Fruit fly (Drosophila melanogaster) whole organism, embryonic: ENCODE measurements around the gene CG15330.

Experiments used
- ATbp ChIP-seq: fragments of 200-800 bp; sonication (Bioruptor generic); optimal IDR thresholded peaks from 2 replicates; lab custom pipeline; 2017; ENCODE audit warnings: missing biosample characterization, mild to moderate bottlenecking, missing genetic modification characterization, missing genetic modification reagents
- Blimp-1 ChIP-seq: fragments of 200-800 bp; sonication (Bioruptor generic); optimal IDR thresholded peaks from 3 replicates; lab custom pipeline; 2018; ENCODE audit warnings: missing biosample characterization, missing genetic modification characterization, mild to moderate bottlenecking, moderate library complexity, missing genetic modification reagents
- CG12391 ChIP-seq: fragments of 200-800 bp; sonication (Bioruptor generic); optimal IDR thresholded peaks from 3 replicates; lab custom pipeline; 2018; ENCODE audit warnings: missing biosample characterization, mild to moderate bottlenecking, missing genetic modification characterization, moderate library complexity
- CG12744 ChIP-seq: fragments of 200-800 bp; sonication (Bioruptor generic); optimal IDR thresholded peaks from 2 replicates; lab custom pipeline; 2016; ENCODE audit warnings: missing biosample characterization, missing genetic modification characterization
- CG13894 ChIP-seq: fragments of 200-800 bp; sonication (Bioruptor generic); optimal IDR thresholded peaks from 3 replicates; lab custom pipeline; 2018; ENCODE audit warnings: missing biosample characterization, mild to moderate bottlenecking, missing genetic modification characterization, moderate library complexity
- CG14710 ChIP-seq: fragments of 200-800 bp; sonication (Bioruptor generic); optimal IDR thresholded peaks from 3 replicates; lab custom pipeline; 2019; ENCODE audit warnings: missing biosample characterization, mild to moderate bottlenecking, missing genetic modification characterization, moderate library complexity
- CG17328 ChIP-seq: fragments of 200-800 bp; sonication (Bioruptor generic); IDR thresholded peaks from 2 replicates; pipeline ENCODE4 v1.3.6; 2022; ENCODE audit warnings: missing biosample characterization, missing genetic modification characterization
- CG2678 ChIP-seq: fragments of 200-800 bp; sonication (Bioruptor generic); optimal IDR thresholded peaks from 3 replicates; lab custom pipeline; 2019; ENCODE audit warnings: missing biosample characterization, mild to moderate bottlenecking, missing genetic modification characterization, moderate library complexity
- CG30431 ChIP-seq: fragments of 200-800 bp; sonication (Bioruptor generic); optimal IDR thresholded peaks from 2 replicates; lab custom pipeline; 2017; ENCODE audit warnings: missing biosample characterization, missing genetic modification characterization
- CG33557 ChIP-seq: fragments of 200-800 bp; sonication (Bioruptor generic); optimal IDR thresholded peaks from 2 replicates; lab custom pipeline; 2019; ENCODE audit warnings: missing biosample characterization, mild to moderate bottlenecking, missing genetic modification characterization, moderate library complexity
- CG34422 ChIP-seq: fragments of 200-800 bp; sonication (Bioruptor generic); IDR thresholded peaks from 3 replicates; pipeline ENCODE4 v1.3.6; 2022; ENCODE audit warnings: missing biosample characterization, missing genetic modification characterization
- CG5245 ChIP-seq: fragments of 200-800 bp; sonication (Bioruptor generic); optimal IDR thresholded peaks from 3 replicates; lab custom pipeline; 2016; ENCODE audit warnings: missing biosample characterization, missing genetic modification characterization
- CG7839 ChIP-seq: fragments of 200-800 bp; sonication (Bioruptor generic); optimal IDR thresholded peaks from 3 replicates; lab custom pipeline; 2018; ENCODE audit warnings: missing biosample characterization, mild to moderate bottlenecking, missing genetic modification characterization, moderate library complexity
- CG7928 ChIP-seq: fragments of 200-800 bp; sonication (Bioruptor generic); optimal IDR thresholded peaks from 2 replicates; lab custom pipeline; 2017; ENCODE audit warnings: missing biosample characterization, mild to moderate bottlenecking, missing genetic modification characterization
- CG8388 ChIP-seq: fragments of 200-800 bp; sonication (Bioruptor generic); optimal IDR thresholded peaks from 2 replicates; lab custom pipeline; 2019; ENCODE audit warnings: missing biosample characterization, mild to moderate bottlenecking, missing genetic modification characterization, moderate library complexity
- CG8478 ChIP-seq: fragments of >200 bp; optimal IDR thresholded peaks from 2 replicates; lab custom pipeline; 2018
- Gsc ChIP-seq: fragments of 200-800 bp; sonication (Bioruptor generic); IDR thresholded peaks from 2 replicates; pipeline ENCODE4 v1.3.6; 2022; ENCODE audit warnings: missing biosample characterization, missing genetic modification characterization
- Hr3 ChIP-seq: fragments of 200-800 bp; sonication (Bioruptor generic); optimal IDR thresholded peaks from 3 replicates; lab custom pipeline; 2016; ENCODE audit warnings: missing biosample characterization, missing genetic modification characterization
- Lpt ChIP-seq: fragments of >200 bp; optimal IDR thresholded peaks from 2 replicates; lab custom pipeline; 2018; ENCODE audit warnings: missing biosample characterization, missing genetic modification characterization
- NFAT ChIP-seq: fragments of 200-800 bp; sonication (Bioruptor generic); IDR thresholded peaks from 2 replicates; pipeline ENCODE4 v1.3.6; 2022; ENCODE audit warnings: missing biosample characterization, missing genetic modification characterization
- NfI ChIP-seq: fragments of 200-800 bp; sonication (Bioruptor generic); optimal IDR thresholded peaks from 3 replicates; lab custom pipeline; 2018; ENCODE audit warnings: missing biosample characterization, mild to moderate bottlenecking, missing genetic modification characterization, moderate library complexity
- Sin3A ChIP-seq: fragments of >200 bp; optimal IDR thresholded peaks from 2 replicates; lab custom pipeline; 2018
- Six4 ChIP-seq: fragments of 200-800 bp; sonication (Bioruptor generic); optimal IDR thresholded peaks from 2 replicates; lab custom pipeline; 2016; ENCODE audit warnings: missing biosample characterization, missing genetic modification characterization
- Sry-δ ChIP-seq: fragments of 200-800 bp; sonication (Bioruptor generic); optimal IDR thresholded peaks from 2 replicates; lab custom pipeline; 2016; ENCODE audit warnings: missing biosample characterization, missing genetic modification characterization
- TFAM ChIP-seq: fragments of 200-800 bp; sonication (Bioruptor generic); optimal IDR thresholded peaks from 2 replicates; lab custom pipeline; 2017; ENCODE audit warnings: missing biosample characterization, missing genetic modification characterization, inconsistent platforms
- Xrp1 ChIP-seq: fragments of 200-800 bp; sonication (Bioruptor generic); IDR thresholded peaks from 2 replicates; pipeline ENCODE4 v1.3.6; 2022; ENCODE audit warnings: missing biosample characterization, missing genetic modification characterization
- aop ChIP-seq: fragments of 200-800 bp; sonication (Bioruptor generic); IDR thresholded peaks from 2 replicates; pipeline ENCODE4 v1.3.6; 2022; ENCODE audit warnings: missing biosample characterization, missing genetic modification characterization
- ara ChIP-seq: fragments of 200-800 bp; sonication (Bioruptor generic); IDR thresholded peaks from 2 replicates; pipeline ENCODE4 v1.3.6; 2022; ENCODE audit warnings: missing biosample characterization, missing genetic modification characterization
- bab2 ChIP-seq: fragments of 200-800 bp; sonication (Bioruptor generic); optimal IDR thresholded peaks from 2 replicates; lab custom pipeline; 2016; ENCODE audit warnings: missing biosample characterization, missing genetic modification characterization
- bcd ChIP-seq: fragments of 200-800 bp; sonication (Bioruptor generic); optimal IDR thresholded peaks from 2 replicates; lab custom pipeline; 2017; ENCODE audit warnings: missing biosample characterization, mild to moderate bottlenecking, missing genetic modification characterization
- dan ChIP-seq: fragments of 200-800 bp; sonication (Bioruptor generic); IDR thresholded peaks from 2 replicates; pipeline ENCODE4 v1.3.6; 2022; ENCODE audit warnings: missing biosample characterization, missing genetic modification characterization
- dmrt11E ChIP-seq: fragments of 200-800 bp; sonication (Bioruptor generic); optimal IDR thresholded peaks from 3 replicates; lab custom pipeline; 2018; ENCODE audit warnings: missing biosample characterization, mild to moderate bottlenecking, missing genetic modification characterization, moderate library complexity
- dpn ChIP-seq, 2 experiments: fragments of 200-800 bp; sonication (Bioruptor generic); optimal IDR thresholded peaks; 3 replicates each; lab custom pipeline; 2016; ENCODE audit warnings: missing biosample characterization in 2 of 2, missing genetic modification characterization in 2 of 2
- emc ChIP-seq: fragments of 200-800 bp; sonication (Bioruptor generic); optimal IDR thresholded peaks from 2 replicates; lab custom pipeline; 2016; ENCODE audit warnings: missing biosample characterization, missing genetic modification characterization
- fru ChIP-seq: fragments of >200 bp; optimal IDR thresholded peaks from 2 replicates; lab custom pipeline; 2017
- ken ChIP-seq: fragments of 200-800 bp; sonication (Bioruptor generic); IDR thresholded peaks from 3 replicates; pipeline ENCODE4 v1.3.6; 2022; ENCODE audit warnings: missing biosample characterization, missing genetic modification characterization
- lola ChIP-seq, 3 experiments: fragments of >200 bp in 2 of 3; fragments of 200-800 bp in 1 of 3; sonication (Bioruptor generic) in 1 of 3; optimal IDR thresholded peaks; 2 replicates each; lab custom pipeline; 2017 to 2019; ENCODE audit warnings: missing biosample characterization in 3 of 3, missing genetic modification characterization in 3 of 3, mild to moderate bottlenecking in 1 of 3, moderate library complexity in 1 of 3
- luna ChIP-seq: fragments of 200-800 bp; sonication (Bioruptor generic); optimal IDR thresholded peaks from 2 replicates; lab custom pipeline; 2016; ENCODE audit warnings: missing biosample characterization, missing genetic modification characterization
- maf-S ChIP-seq: fragments of 200-800 bp; sonication (Bioruptor generic); optimal IDR thresholded peaks from 2 replicates; lab custom pipeline; 2016; ENCODE audit warnings: missing biosample characterization, missing genetic modification characterization
- mirr ChIP-seq: fragments of 200-800 bp; sonication (Bioruptor generic); optimal IDR thresholded peaks from 3 replicates; lab custom pipeline; 2018; ENCODE audit warnings: missing biosample characterization, mild to moderate bottlenecking, missing genetic modification characterization
- mld ChIP-seq: fragments of 200-800 bp; sonication (Bioruptor generic); IDR thresholded peaks from 3 replicates; pipeline ENCODE4 v1.3.6; 2022; ENCODE audit warnings: missing biosample characterization, missing genetic modification characterization; ENCODE audit not compliant: partially characterized antibody
- pb ChIP-seq: fragments of 200-800 bp; sonication (Bioruptor generic); optimal IDR thresholded peaks from 3 replicates; lab custom pipeline; 2016; ENCODE audit warnings: missing biosample characterization, missing genetic modification characterization
- psq ChIP-seq: fragments of 200-800 bp; sonication (Bioruptor generic); optimal IDR thresholded peaks from 2 replicates; lab custom pipeline; 2017; ENCODE audit warnings: missing biosample characterization, missing genetic modification characterization
- pum ChIP-seq: fragments of 200-800 bp; sonication (Bioruptor generic); optimal IDR thresholded peaks from 2 replicates; lab custom pipeline; 2016; ENCODE audit warnings: missing biosample characterization, missing genetic modification characterization
- so ChIP-seq: fragments of 200-800 bp; sonication (Bioruptor generic); IDR thresholded peaks from 3 replicates; pipeline ENCODE4 v1.3.6; 2022; ENCODE audit warnings: missing biosample characterization, missing genetic modification characterization
- sr ChIP-seq: fragments of 200-800 bp; sonication (Bioruptor generic); IDR thresholded peaks from 3 replicates; pipeline ENCODE4 v1.3.6; 2022; ENCODE audit warnings: missing biosample characterization, missing genetic modification characterization
- tap ChIP-seq: fragments of 200-800 bp; optimal IDR thresholded peaks from 3 replicates; lab custom pipeline; 2019; ENCODE audit warnings: missing biosample characterization, mild to moderate bottlenecking, missing genetic modification characterization, moderate library complexity
- ttk ChIP-seq: fragments of 200-800 bp; sonication (Bioruptor generic); IDR thresholded peaks from 2 replicates; pipeline ENCODE4 v2.1.2; 2022; ENCODE audit warnings: missing biosample characterization, missing genetic modification characterization
- tup ChIP-seq: fragments of 200-800 bp; sonication (Bioruptor generic); optimal IDR thresholded peaks from 2 replicates; lab custom pipeline; 2016; ENCODE audit warnings: missing biosample characterization, mild to moderate bottlenecking, missing genetic modification characterization, moderate library complexity
- z ChIP-seq: fragments of 200-800 bp; sonication (Bioruptor generic); IDR thresholded peaks from 3 replicates; pipeline ENCODE4 v1.3.6; 2022; ENCODE audit warnings: missing biosample characterization, missing genetic modification characterization

CG15330 gene

DNA sequence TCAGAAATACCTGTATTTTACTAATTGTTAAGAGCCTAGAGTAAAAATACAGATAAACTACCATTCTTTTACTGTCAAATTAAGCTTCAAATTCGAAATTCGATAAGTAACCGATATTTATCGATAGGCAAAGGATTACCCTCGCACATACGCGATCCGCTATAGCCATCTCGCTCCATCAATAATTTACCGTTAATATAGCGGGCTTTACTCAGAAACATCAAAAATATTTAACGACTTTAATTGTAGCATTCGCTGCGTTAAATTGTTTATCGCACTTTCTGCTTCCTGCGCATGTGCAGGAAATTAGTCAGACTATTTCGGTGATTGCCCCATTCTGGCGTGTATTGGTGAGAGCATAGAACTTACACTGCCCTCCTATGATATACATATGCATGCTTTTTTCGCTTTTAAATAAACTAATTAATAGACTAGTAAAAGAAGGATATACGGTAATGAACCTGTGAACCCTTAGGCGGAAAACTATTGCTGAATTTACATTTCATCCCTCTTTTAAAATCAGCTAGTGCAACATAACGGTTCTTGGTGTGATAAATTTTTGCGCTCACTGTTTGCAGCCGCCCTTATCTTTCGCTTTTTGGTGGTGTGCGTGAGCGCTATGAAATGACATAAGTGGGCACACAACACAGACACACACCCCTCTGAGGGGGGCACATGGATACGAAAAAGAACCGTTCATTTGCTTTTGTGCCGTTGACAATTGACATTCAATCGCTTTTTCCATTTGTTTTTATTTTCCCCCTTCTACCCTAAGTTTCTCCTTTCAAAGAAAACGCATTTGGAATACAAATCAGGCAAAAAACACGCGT, 47.4 kb upstream of the CG15330 start, which contains the start of the genes dpr14 and spidey (continued):
- TF ChIP-seq CG2678 (tag; lab: Kevin White, UChicago) (peak; percentile 96), CG14710 (tag; lab: Kevin White, UChicago) (peak; percentile 83), luna (GFP tag; lab: Kevin White, UChicago) (peak; percentile 56), ara (GFP tag; lab: Robert Waterston, UW) (peak; percentile 77), Sry-δ (GFP tag; lab: Kevin White, UChicago) (peak; percentile 45), lola (GFP tag; optimal IDR thresholded peaks at IDR 0.05; lab: Kevin White, UChicago) (peak in 1 of 3 experiments; percentile 76), dmrt11E (tag; lab: Kevin White, UChicago) (peak; percentile 73), CG5245 (GFP tag; lab: Kevin White, UChicago) (peak; percentile 74), NFAT (GFP tag; lab: Robert Waterston, UW) (peak; percentile 83), Gsc (GFP tag; lab: Robert Waterston, UW) (peak; percentile 62), ken (peak; percentile 87), CG7839 (tag; lab: Kevin White, UChicago) (peak; percentile 94), bab2 (peak; percentile 82), Lpt (GFP tag; lab: Kevin White, UChicago) (no peak), emc (GFP tag; lab: Kevin White, UChicago) (peak; percentile 64), ATbp (peak; percentile 89), Hr3 (GFP tag; lab: Kevin White, UChicago) (peak; percentile 87), aop (peak; percentile 56; the same call in 1 of the 2 replicates), sr (peak; percentile 51; the same call in 1 of the 3 replicates), CG8478 (peak; percentile 36), CG13894 (peak; percentile 93), mld (GFP tag; lab: Robert Waterston, UW) (no peak), dpn (GFP tag; optimal IDR thresholded peaks at IDR 0.05; lab: Kevin White, UChicago) (peak; percentile 87 to 92), TFAM (GFP tag; lab: Kevin White, UChicago) (peak; percentile 50), CG33557 (GFP tag; lab: Kevin White, UChicago) (peak; percentile 77), Xrp1 (GFP tag; lab: Robert Waterston, UW) (peak; percentile 90), z (GFP tag; lab: Robert Waterston, UW) (no peak), CG12391 (tag; lab: Kevin White, UChicago) (peak; percentile 91), fru (lab: Kevin White, UChicago) (no peak), Blimp-1 (peak; percentile 86), Sin3A (lab: Kevin White, UChicago) (no peak), pum (GFP tag; lab: Kevin White, UChicago) (peak; percentile 82), CG12744 (peak; percentile 71), pb (GFP tag; lab: Kevin White, UChicago) (peak; percentile 22), maf-S (GFP tag; lab: Kevin White, UChicago) (peak; percentile 86), NfI (GFP tag; lab: Kevin White, UChicago) (peak; percentile 91), CG17328 (GFP tag; lab: Robert Waterston, UW) (peak; percentile 85), so (GFP tag; lab: Robert Waterston, UW) (peak; percentile 89), CG30431 (peak; percentile 82), tup (peak; percentile 82), tap (tag; lab: Kevin White, UChicago) (peak; percentile 91), bcd (GFP tag; lab: Kevin White, UChicago) (peak; percentile 91), CG7928 (GFP tag; lab: Kevin White, UChicago) (peak; percentile 55), ttk (peak; percentile 90), dan (GFP tag; lab: Robert Waterston, UW) (peak; percentile 41; the same call in 1 of the 2 replicates), Six4 (peak; percentile 78), CG34422 (peak; percentile 91), CG8388 (GFP tag; lab: Kevin White, UChicago) (peak; percentile 100), psq (GFP tag; lab: Kevin White, UChicago) (peak; percentile 49), mirr (GFP tag; lab: Kevin White, UChicago) (peak; percentile 88)
